Fruit fly (Drosophila melanogaster): ENCODE data around the gene Tcs4.

dm6 chrX:19692951-19693698 lies 8.4 kb downstream of the Tcs4 start, which contains the start of gene Mer:
- TF ChIP-seq CG15710 (tag; optimal IDR thresholded peaks at IDR 0.05) (peak; percentile 82), CG13204 (GFP tag; optimal IDR thresholded peaks at IDR 0.05) (no peak), CG9948 (tag; optimal IDR thresholded peaks at IDR 0.05) (peak; percentile 76), EcR (GFP tag; optimal IDR thresholded peaks at IDR 0.05) (no peak), rn (GFP tag; IDR thresholded peaks at IDR 0.05) (peak; percentile 66; the same call in 1 of the 2 replicates), gl (tag; optimal IDR thresholded peaks at IDR 0.05) (peak; percentile 79), CG34367 (tag; optimal IDR thresholded peaks at IDR 0.05) (peak; percentile 76), CG8301 (tag; optimal IDR thresholded peaks at IDR 0.05) (peak; percentile 87)

Data from whole organism, pupa.